Fruit fly (Drosophila melanogaster): ENCODE measurements around the gene CG4218.

dm6 chr2L:14499497-14499896 is 49.4 kb downstream of the CG4218 start:
- TF ChIP-seq usp (GFP tag; optimal IDR thresholded peaks at IDR 0.05) (no peak), Dll (optimal IDR thresholded peaks at IDR 0.05) (no peak), CG8478 (optimal IDR thresholded peaks at IDR 0.05) (no peak), psq (optimal IDR thresholded peaks at IDR 0.05) (no peak), pan (optimal IDR thresholded peaks at IDR 0.05) (no peak), EcR (GFP tag; optimal IDR thresholded peaks at IDR 0.05) (no peak)
